Worm (Caenorhabditis elegans) whole organism, L4 larva: ENCODE results near the gene F19B10.1.
A peak's percentile ranks its signal among the peaks of the same experiment; 100 is the strongest.

Experiments used
- F37D6.2 ChIP-seq: sonication (generic microtip); optimal IDR thresholded peaks from 2 replicates; lab custom pipeline; 2016; ENCODE audit warnings: mild to moderate bottlenecking, missing genetic modification characterization, missing compliant biosample characterization
- R02D3.7 ChIP-seq: fragments of 150-350 bp; sonication (generic microtip); optimal IDR thresholded peaks from 3 replicates; lab custom pipeline; 2014; ENCODE audit warnings: missing biosample characterization, missing genetic modification characterization
- T26A8.4 ChIP-seq: fragments of 200-800 bp; sonication (Bioruptor generic); IDR thresholded peaks from 2 replicates; pipeline ENCODE4 v1.3.6; 2022; ENCODE audit warnings: missing genetic modification characterization, missing compliant biosample characterization
- Y48G9A.11 ChIP-seq: fragments of 200-800 bp; sonication (Bioruptor generic); IDR thresholded peaks from 2 replicates; pipeline ENCODE4 v1.3.6; 2022; ENCODE audit warnings: missing genetic modification reagents, missing genetic modification characterization, missing compliant biosample characterization
- Y75B8A.6 ChIP-seq: fragments of 200-800 bp; sonication (Bioruptor generic); IDR thresholded peaks from 2 replicates; pipeline ENCODE4 v1.3.6; 2022; ENCODE audit warnings: missing genetic modification reagents, missing genetic modification characterization, missing compliant biosample characterization
- ZK546.5 ChIP-seq, 2 experiments: sonication (generic microtip); optimal IDR thresholded peaks; 2 replicates each; lab custom pipeline; 2017; ENCODE audit warnings: missing biosample characterization in 2 of 2, missing genetic modification characterization in 2 of 2
- aha-1 ChIP-seq: fragments of 150-350 bp; peaks from one replicate; lab custom pipeline; 2014; ENCODE audit warnings: missing biosample characterization, missing genetic modification characterization
- arid-1 ChIP-seq: fragments of 200-800 bp; sonication (Bioruptor generic); conservative IDR thresholded peaks from 2 replicates; pipeline ENCODE4 v1.3.6; 2022; ENCODE audit warnings: missing genetic modification reagents, missing genetic modification characterization, missing compliant biosample characterization
- ceh-28 ChIP-seq: fragments of 150-350 bp; optimal IDR thresholded peaks from 2 replicates; lab custom pipeline; 2014; ENCODE audit warnings: missing biosample characterization, missing genetic modification reagents, missing genetic modification characterization
- ceh-62 ChIP-seq: sonication (generic microtip); optimal IDR thresholded peaks from 2 replicates; lab custom pipeline; 2017; ENCODE audit warnings: missing biosample characterization, missing genetic modification characterization
- ceh-82 ChIP-seq: sonication (generic microtip); optimal IDR thresholded peaks from 2 replicates; lab custom pipeline; 2017; ENCODE audit warnings: missing biosample characterization, missing genetic modification characterization
- ces-1 ChIP-seq: fragments of 150-350 bp; sonication (generic microtip); optimal IDR thresholded peaks from 4 replicates; lab custom pipeline; 2014; ENCODE audit warnings: missing biosample characterization, missing genetic modification reagents, missing genetic modification characterization
- ctbp-1 ChIP-seq: fragments of 200-800 bp; sonication (Bioruptor generic); IDR thresholded peaks from 2 replicates; pipeline ENCODE4 v1.3.6; 2022; ENCODE audit warnings: missing genetic modification reagents, missing genetic modification characterization, missing compliant biosample characterization
- daf-19 ChIP-seq: fragments of 200-800 bp; sonication (Bioruptor generic); conservative IDR thresholded peaks from 2 replicates; pipeline ENCODE4 v1.3.6; 2022; ENCODE audit warnings: missing genetic modification characterization, missing compliant biosample characterization
- daf-8 ChIP-seq: fragments of 200-800 bp; sonication (Bioruptor generic); IDR thresholded peaks from 2 replicates; pipeline ENCODE4 v1.3.6; 2022; ENCODE audit warnings: missing genetic modification characterization, missing compliant biosample characterization
- dmd-9 ChIP-seq: fragments of 200-800 bp; sonication (Bioruptor generic); IDR thresholded peaks from 2 replicates; pipeline ENCODE4 v1.3.6; 2022; ENCODE audit warnings: missing genetic modification reagents, missing genetic modification characterization, missing compliant biosample characterization
- duxl-1 ChIP-seq: sonication (generic microtip); optimal IDR thresholded peaks from 2 replicates; lab custom pipeline; 2016; ENCODE audit warnings: mild to moderate bottlenecking, missing genetic modification characterization, moderate library complexity, missing compliant biosample characterization; ENCODE audit not compliant: poor library complexity
- egl-43 ChIP-seq: fragments of 200-800 bp; sonication (Bioruptor generic); IDR thresholded peaks from 2 replicates; pipeline ENCODE4 v1.3.6; 2022; ENCODE audit warnings: missing genetic modification reagents, missing genetic modification characterization, missing compliant biosample characterization
- fos-1 ChIP-seq: fragments of 150-350 bp; optimal IDR thresholded peaks from 2 replicates; lab custom pipeline; 2014; ENCODE audit warnings: missing biosample characterization, missing genetic modification characterization
- gei-8 ChIP-seq: fragments of 200-800 bp; sonication (Bioruptor generic); optimal IDR thresholded peaks from 2 replicates; lab custom pipeline; 2018; ENCODE audit warnings: mild to moderate bottlenecking, missing genetic modification characterization, missing compliant biosample characterization
- hlh-11 ChIP-seq: fragments of 200-800 bp; sonication (Bioruptor generic); optimal IDR thresholded peaks from 2 replicates; lab custom pipeline; 2018; ENCODE audit warnings: mild to moderate bottlenecking, missing genetic modification characterization, missing compliant biosample characterization
- hmg-1.1 ChIP-seq: fragments of 200-800 bp; sonication (Bioruptor generic); IDR thresholded peaks from 2 replicates; pipeline ENCODE4 v1.3.6; 2022; ENCODE audit warnings: missing genetic modification reagents, missing genetic modification characterization, missing compliant biosample characterization
- jun-1 ChIP-seq: fragments of 150-350 bp; optimal IDR thresholded peaks from 2 replicates; lab custom pipeline; 2014; ENCODE audit warnings: missing biosample characterization, missing genetic modification reagents, missing genetic modification characterization
- lim-7 ChIP-seq: fragments of 200-800 bp; sonication (Bioruptor generic); IDR thresholded peaks from 2 replicates; pipeline ENCODE4 v1.3.6; 2022; ENCODE audit warnings: missing genetic modification characterization, missing compliant biosample characterization
- lin-29 ChIP-seq: fragments of 200-800 bp; sonication (Bioruptor generic); IDR thresholded peaks from 2 replicates; pipeline ENCODE4 v1.3.6; 2022; ENCODE audit warnings: missing genetic modification reagents, missing genetic modification characterization, missing compliant biosample characterization
- lin-39 ChIP-seq: fragments of 150-350 bp; optimal IDR thresholded peaks from 2 replicates; lab custom pipeline; 2014; ENCODE audit warnings: missing biosample characterization, missing genetic modification reagents, missing genetic modification characterization
- lir-3 ChIP-seq: sonication (generic microtip); optimal IDR thresholded peaks from 2 replicates; lab custom pipeline; 2016; ENCODE audit warnings: mild to moderate bottlenecking, missing genetic modification characterization, missing compliant biosample characterization
- lsy-2 ChIP-seq, 2 experiments: fragments of 150-350 bp in 1 of 2; sonication (generic microtip) in 1 of 2; optimal IDR thresholded peaks; 2 replicates each; lab custom pipeline; 2014 to 2017; ENCODE audit warnings: missing biosample characterization in 2 of 2, missing genetic modification characterization in 2 of 2
- madf-5 ChIP-seq, 2 experiments: fragments of 200-800 bp; sonication (Bioruptor generic); IDR thresholded peaks; 2 replicates each; pipeline ENCODE4 v1.3.6; 2022; ENCODE audit warnings: missing compliant biosample characterization in 2 of 2, missing genetic modification characterization in 2 of 2
- madf-9 ChIP-seq: fragments of 200-800 bp; sonication (Bioruptor generic); conservative IDR thresholded peaks from 2 replicates; pipeline ENCODE4 v1.3.6; 2022; ENCODE audit warnings: missing genetic modification reagents, missing genetic modification characterization, missing compliant biosample characterization
- mdt-29 ChIP-seq: fragments of 200-800 bp; sonication (Bioruptor generic); IDR thresholded peaks from 2 replicates; pipeline ENCODE4 v1.3.6; 2022; ENCODE audit warnings: missing genetic modification reagents, missing genetic modification characterization, missing compliant biosample characterization
- mep-1 ChIP-seq: fragments of 150-350 bp; sonication (generic microtip); optimal IDR thresholded peaks from 3 replicates; lab custom pipeline; 2014; ENCODE audit warnings: missing biosample characterization, missing genetic modification characterization
- mes-2 ChIP-seq: sonication (generic microtip); optimal IDR thresholded peaks from 2 replicates; lab custom pipeline; 2016; ENCODE audit warnings: missing genotype, mild to moderate bottlenecking, missing genetic modification characterization, missing compliant biosample characterization; ENCODE audit not compliant: poor library complexity, severe bottlenecking
- mxl-3 ChIP-seq: fragments of 200-800 bp; sonication (Bioruptor generic); optimal IDR thresholded peaks from 2 replicates; lab custom pipeline; 2018; ENCODE audit warnings: mild to moderate bottlenecking, missing genetic modification characterization, missing compliant biosample characterization
- nhr-10 ChIP-seq: fragments of 150-350 bp; optimal IDR thresholded peaks from 2 replicates; lab custom pipeline; 2014; ENCODE audit warnings: missing biosample characterization, missing genetic modification characterization
- nhr-102 ChIP-seq: sonication (generic microtip); optimal IDR thresholded peaks from 2 replicates; lab custom pipeline; 2016; ENCODE audit warnings: mild to moderate bottlenecking, missing genetic modification characterization, moderate library complexity, missing compliant biosample characterization
- nhr-111 ChIP-seq: fragments of 200-800 bp; sonication (Bioruptor generic); optimal IDR thresholded peaks from 2 replicates; lab custom pipeline; 2018; ENCODE audit warnings: mild to moderate bottlenecking, missing genetic modification characterization, missing compliant biosample characterization
- nhr-237 ChIP-seq: sonication (generic microtip); optimal IDR thresholded peaks from 2 replicates; lab custom pipeline; 2017; ENCODE audit warnings: missing biosample characterization, missing genetic modification characterization
- nhr-25 ChIP-seq: sonication (generic microtip); optimal IDR thresholded peaks from 2 replicates; lab custom pipeline; 2017; ENCODE audit warnings: missing genetic modification characterization, mild to moderate bottlenecking, missing compliant biosample characterization, antibody characterized with exemption, moderate library complexity, borderline replicate concordance; ENCODE audit not compliant: insufficient read depth
- nhr-28 ChIP-seq: fragments of 150-350 bp; optimal IDR thresholded peaks from 2 replicates; lab custom pipeline; 2014; ENCODE audit warnings: missing biosample characterization, missing genetic modification characterization
- nhr-48 ChIP-seq: sonication (generic microtip); optimal IDR thresholded peaks from 2 replicates; lab custom pipeline; 2016; ENCODE audit warnings: mild to moderate bottlenecking, missing genetic modification characterization, missing compliant biosample characterization
- nhr-76 ChIP-seq: fragments of 150-350 bp; optimal IDR thresholded peaks from 2 replicates; lab custom pipeline; 2014; ENCODE audit warnings: missing biosample characterization, missing genetic modification characterization
- rbr-2 ChIP-seq: sonication (generic microtip); optimal IDR thresholded peaks from 2 replicates; lab custom pipeline; 2016; ENCODE audit warnings: missing genotype, missing genetic modification characterization, missing compliant biosample characterization
- sdz-12 ChIP-seq: fragments of 200-800 bp; sonication (Bioruptor generic); optimal IDR thresholded peaks from 2 replicates; lab custom pipeline; 2018; ENCODE audit warnings: mild to moderate bottlenecking, missing genetic modification characterization, missing compliant biosample characterization
- set-16 ChIP-seq: fragments of 200-800 bp; sonication (Bioruptor generic); IDR thresholded peaks from 2 replicates; pipeline ENCODE4 v1.3.6; 2022; ENCODE audit warnings: missing genetic modification reagents, missing genetic modification characterization, missing compliant biosample characterization
- spr-3 ChIP-seq: fragments of 200-800 bp; sonication (Bioruptor generic); optimal IDR thresholded peaks from 2 replicates; lab custom pipeline; 2018; ENCODE audit warnings: mild to moderate bottlenecking, missing genetic modification characterization, missing compliant biosample characterization
- tag-97 ChIP-seq: fragments of 200-800 bp; sonication (Bioruptor generic); IDR thresholded peaks from 2 replicates; pipeline ENCODE4 v1.3.6; 2022; ENCODE audit warnings: missing genetic modification characterization, missing compliant biosample characterization
- tra-1 ChIP-seq: fragments of 200-800 bp; sonication (Bioruptor generic); IDR thresholded peaks from 2 replicates; pipeline ENCODE4 v1.3.6; 2022; ENCODE audit warnings: missing genetic modification reagents, missing genetic modification characterization, missing compliant biosample characterization
- zag-1 ChIP-seq: fragments of 150-350 bp; optimal IDR thresholded peaks from 2 replicates; lab custom pipeline; 2014; ENCODE audit warnings: missing biosample characterization, missing genetic modification characterization
- zfp-2 ChIP-seq: sonication (generic microtip); optimal IDR thresholded peaks from 2 replicates; lab custom pipeline; 2016; ENCODE audit warnings: mild to moderate bottlenecking, missing genetic modification characterization, missing compliant biosample characterization
- zfp-3 ChIP-seq: fragments of 200-800 bp; sonication (Bioruptor generic); conservative IDR thresholded peaks from 2 replicates; pipeline ENCODE4 v1.3.6; 2022; ENCODE audit warnings: missing genetic modification reagents, missing genetic modification characterization, missing compliant biosample characterization
- zip-2 ChIP-seq: fragments of 150-350 bp; optimal IDR thresholded peaks from 2 replicates; lab custom pipeline; 2014; ENCODE audit warnings: missing biosample characterization, missing genetic modification characterization
- ztf-11 ChIP-seq: fragments of 150-350 bp; optimal IDR thresholded peaks from 2 replicates; lab custom pipeline; 2014; ENCODE audit warnings: missing biosample characterization, missing genetic modification characterization

The F19B10.1 gene

DNA sequence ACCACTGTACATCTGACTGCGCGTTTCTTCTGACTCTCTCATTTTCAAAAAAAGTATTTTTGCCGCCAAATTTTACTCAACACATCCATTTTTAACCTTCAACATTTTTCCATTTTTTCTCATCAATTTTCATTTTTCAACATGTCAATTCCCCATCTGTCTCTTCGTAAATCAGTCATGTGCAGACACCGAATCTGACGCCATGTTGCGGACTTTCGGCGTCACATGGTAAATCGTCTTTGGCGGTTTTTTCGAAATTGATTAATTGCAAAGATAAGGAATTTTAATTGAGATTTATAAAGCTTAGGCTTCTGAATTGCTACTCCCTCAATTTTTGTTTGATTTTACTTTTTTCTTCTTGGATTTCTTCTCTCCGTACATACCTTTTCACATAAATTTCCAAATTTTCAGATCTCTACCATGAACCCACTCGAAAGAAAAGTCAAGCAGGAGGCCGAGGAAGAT lies at the start of gene F19B10.1:
Gene F19B10.1 (plus strand): TSS at position 415 of the 465 bp plus-strand sequence.
- TF ChIP-seq jun-1 (tag; lab: Kevin White, UChicago) (no peak), lir-3 (tag; lab: Kevin White, UChicago) (no peak), lin-29 (no peak), Y48G9A.11 (GFP tag; lab: Robert Waterston, UW) (no peak), nhr-25 (tag; lab: Kevin White, UChicago) (peak; percentile 9), daf-8 (GFP tag; lab: Robert Waterston, UW) (no peak), tra-1 (GFP tag; lab: Robert Waterston, UW) (no peak), ztf-11 (no peak), ceh-28 (no peak), ctbp-1 (GFP tag; lab: Robert Waterston, UW) (no peak), rbr-2 (tag; lab: Kevin White, UChicago) (no peak), hlh-11 (tag; lab: Kevin White, UChicago) (peak; percentile 74), mxl-3 (peak; percentile 63), madf-9 (no peak), daf-19 (GFP tag; lab: Robert Waterston, UW) (no peak), ces-1 (GFP tag; lab: Kevin White, UChicago) (no peak), lim-7 (GFP tag; lab: Robert Waterston, UW) (no peak), zfp-2 (no peak), ceh-62 (tag; lab: Kevin White, UChicago) (no peak), lsy-2 (tag; optimal IDR thresholded peaks at IDR 0.05; lab: Kevin White, UChicago) (no peak), spr-3 (GFP tag; lab: Kevin White, UChicago) (no peak), nhr-28 (tag; lab: Kevin White, UChicago) (peak; percentile 71), Y75B8A.6 (no peak), R02D3.7 (tag; lab: Kevin White, UChicago) (peak; percentile 45), duxl-1 (peak; percentile 85), zag-1 (tag; lab: Kevin White, UChicago) (no peak), set-16 (GFP tag; lab: Robert Waterston, UW) (no peak), nhr-10 (tag; lab: Kevin White, UChicago) (no peak), fos-1 (no peak), T26A8.4 (GFP tag; lab: Robert Waterston, UW) (no peak), nhr-48 (tag; lab: Kevin White, UChicago) (no peak), lin-39 (tag; lab: Kevin White, UChicago) (no peak), egl-43 (no peak), mdt-29 (no peak), mes-2 (peak; percentile 86), ceh-82 (tag; lab: Kevin White, UChicago) (no peak), dmd-9 (GFP tag; lab: Robert Waterston, UW) (no peak), zfp-3 (GFP tag; lab: Robert Waterston, UW) (no peak), nhr-76 (tag; lab: Kevin White, UChicago) (no peak), hmg-1.1 (GFP tag; lab: Robert Waterston, UW) (no peak), madf-5 (GFP tag; IDR thresholded peaks at IDR 0.05; lab: Robert Waterston, UW) (no peak), nhr-102 (tag; lab: Kevin White, UChicago) (no peak), nhr-111 (GFP tag; lab: Kevin White, UChicago) (no peak), tag-97 (no peak), F37D6.2 (tag; lab: Kevin White, UChicago) (no peak), zip-2 (tag; lab: Kevin White, UChicago) (no peak), ZK546.5 (tag; optimal IDR thresholded peaks at IDR 0.05; lab: Kevin White, UChicago) (no peak), sdz-12 (GFP tag; lab: Kevin White, UChicago) (no peak), arid-1 (no peak), aha-1 (tag; lab: Kevin White, UChicago) (no peak), gei-8 (GFP tag; lab: Kevin White, UChicago) (no peak), nhr-237 (tag; lab: Kevin White, UChicago) (no peak), mep-1 (tag; lab: Kevin White, UChicago) (no peak)
